Fruit fly (Drosophila melanogaster) whole organism, prepupa: Measurements from ENCODE around the gene teq.

Experiments used
- CG10631 ChIP-seq: fragments of 200-800 bp; sonication (Bioruptor generic); optimal IDR thresholded peaks from 2 replicates; lab custom pipeline; 2016; ENCODE audit warnings: missing biosample characterization, missing genetic modification characterization
- CG10669 ChIP-seq: fragments of 200-800 bp; sonication (Bioruptor generic); optimal IDR thresholded peaks from 3 replicates; lab custom pipeline; 2018; ENCODE audit warnings: missing biosample characterization, mild to moderate bottlenecking, missing genetic modification characterization, moderate library complexity
- CG16779 ChIP-seq: fragments of 200-800 bp; sonication (Bioruptor generic); optimal IDR thresholded peaks from 3 replicates; lab custom pipeline; 2017; ENCODE audit warnings: missing biosample characterization, mild to moderate bottlenecking, missing genetic modification characterization
- CG3032 ChIP-seq: fragments of 200-800 bp; optimal IDR thresholded peaks from 2 replicates; lab custom pipeline; 2019; ENCODE audit warnings: missing biosample characterization, mild to moderate bottlenecking, missing genetic modification characterization, moderate library complexity
- CG31627 ChIP-seq: fragments of 200-800 bp; sonication (Bioruptor generic); optimal IDR thresholded peaks from 3 replicates; lab custom pipeline; 2016; ENCODE audit warnings: missing biosample characterization, missing genetic modification characterization
- CG32006 ChIP-seq: fragments of 200-800 bp; sonication (Bioruptor generic); optimal IDR thresholded peaks from 3 replicates; lab custom pipeline; 2017; ENCODE audit warnings: missing biosample characterization, mild to moderate bottlenecking, missing genetic modification characterization
- CG3919 ChIP-seq: fragments of 200-800 bp; sonication (Bioruptor generic); optimal IDR thresholded peaks from 3 replicates; lab custom pipeline; 2016; ENCODE audit warnings: missing biosample characterization, missing genetic modification characterization
- CG6163 ChIP-seq: fragments of 200-800 bp; sonication (Bioruptor generic); IDR thresholded peaks from 3 replicates; pipeline ENCODE4 v1.3.6; 2022; ENCODE audit warnings: missing biosample characterization, missing genetic modification characterization
- CG6276 ChIP-seq: fragments of 200-800 bp; sonication (Bioruptor generic); optimal IDR thresholded peaks from 2 replicates; lab custom pipeline; 2017; ENCODE audit warnings: missing biosample characterization, mild to moderate bottlenecking, missing genetic modification characterization
- CG6854 ChIP-seq: fragments of 200-800 bp; sonication (Bioruptor generic); optimal IDR thresholded peaks from 2 replicates; lab custom pipeline; 2017; ENCODE audit warnings: missing biosample characterization, mild to moderate bottlenecking, missing genetic modification characterization
- CG7368 ChIP-seq: fragments of 200-800 bp; sonication (Bioruptor generic); optimal IDR thresholded peaks from 3 replicates; lab custom pipeline; 2016; ENCODE audit warnings: missing biosample characterization, missing genetic modification characterization
- Eip75B ChIP-seq: fragments of 200-800 bp; sonication (Bioruptor generic); optimal IDR thresholded peaks from 3 replicates; lab custom pipeline; 2016; ENCODE audit warnings: missing biosample characterization, missing genetic modification characterization
- Eip78C ChIP-seq: fragments of 200-800 bp; sonication (Bioruptor generic); peaks from one replicate; lab custom pipeline; 2016; ENCODE audit warnings: missing biosample characterization, missing genetic modification characterization
- Eip93F ChIP-seq: fragments of 200-800 bp; sonication (Bioruptor generic); optimal IDR thresholded peaks from 2 replicates; lab custom pipeline; 2016; ENCODE audit warnings: missing biosample characterization, mild to moderate bottlenecking, missing genetic modification characterization
- Ets21C ChIP-seq: fragments of 200-800 bp; sonication (Bioruptor generic); optimal IDR thresholded peaks from 3 replicates; lab custom pipeline; 2016; ENCODE audit warnings: missing biosample characterization, missing genetic modification characterization
- Ets96B ChIP-seq: fragments of 200-800 bp; optimal IDR thresholded peaks from 2 replicates; lab custom pipeline; 2019; ENCODE audit warnings: missing biosample characterization, mild to moderate bottlenecking, missing genetic modification characterization, moderate library complexity
- Gug ChIP-seq: fragments of 200-800 bp; sonication (Bioruptor generic); IDR thresholded peaks from 2 replicates; pipeline ENCODE4 v1.3.6; 2022; ENCODE audit warnings: missing biosample characterization, missing genetic modification characterization
- Hr38 ChIP-seq: sonication (Bioruptor generic); optimal IDR thresholded peaks from 2 replicates; lab custom pipeline; 2016; ENCODE audit warnings: missing biosample characterization, missing genetic modification characterization
- Hr4 ChIP-seq: fragments of 200-800 bp; sonication (Bioruptor generic); optimal IDR thresholded peaks from 3 replicates; lab custom pipeline; 2016; ENCODE audit warnings: missing biosample characterization, missing genetic modification characterization
- Lpt ChIP-seq: fragments of 200-800 bp; sonication (Bioruptor generic); optimal IDR thresholded peaks from 3 replicates; lab custom pipeline; 2016; ENCODE audit warnings: missing biosample characterization, missing genetic modification characterization
- Met ChIP-seq: fragments of 200-800 bp; sonication (Bioruptor generic); optimal IDR thresholded peaks from 3 replicates; lab custom pipeline; 2016; ENCODE audit warnings: missing biosample characterization, missing genetic modification characterization
- OdsH ChIP-seq: fragments of 200-800 bp; sonication (Bioruptor generic); optimal IDR thresholded peaks from 3 replicates; lab custom pipeline; 2016; ENCODE audit warnings: missing biosample characterization, missing genetic modification characterization
- Sox14 ChIP-seq: fragments of 200-800 bp; sonication (Bioruptor generic); optimal IDR thresholded peaks from 3 replicates; lab custom pipeline; 2016; ENCODE audit warnings: missing biosample characterization, missing genetic modification characterization
- Sox15 ChIP-seq: fragments of 200-800 bp; sonication (Bioruptor generic); optimal IDR thresholded peaks from 3 replicates; lab custom pipeline; 2016; ENCODE audit warnings: missing biosample characterization, missing genetic modification characterization
- achi ChIP-seq: fragments of 200-800 bp; sonication (Bioruptor generic); optimal IDR thresholded peaks from 3 replicates; lab custom pipeline; 2016; ENCODE audit warnings: missing biosample characterization, missing genetic modification characterization
- acj6 ChIP-seq: fragments of 200-800 bp; sonication (Bioruptor generic); optimal IDR thresholded peaks from 3 replicates; lab custom pipeline; 2016; ENCODE audit warnings: missing biosample characterization, missing genetic modification characterization
- dsx ChIP-seq: fragments of 200-800 bp; optimal IDR thresholded peaks from 3 replicates; lab custom pipeline; 2019; ENCODE audit warnings: missing biosample characterization, mild to moderate bottlenecking, missing genetic modification characterization, moderate library complexity; ENCODE audit not compliant: poor library complexity, severe bottlenecking
- esn ChIP-seq: fragments of 200-800 bp; sonication (Bioruptor generic); optimal IDR thresholded peaks from 2 replicates; lab custom pipeline; 2016; ENCODE audit warnings: missing biosample characterization, mild to moderate bottlenecking, missing genetic modification characterization, moderate library complexity
- fkh ChIP-seq: fragments of 200-800 bp; sonication (Bioruptor generic); optimal IDR thresholded peaks from 3 replicates; lab custom pipeline; 2017; ENCODE audit warnings: missing biosample characterization, mild to moderate bottlenecking, missing genetic modification characterization, moderate library complexity
- pdm3 ChIP-seq: fragments of 200-800 bp; sonication (Bioruptor generic); optimal IDR thresholded peaks from 3 replicates; lab custom pipeline; 2016; ENCODE audit warnings: missing biosample characterization, missing genetic modification characterization
- salr ChIP-seq, 2 experiments: fragments of 200-800 bp; sonication (Bioruptor generic); optimal IDR thresholded peaks; 3 replicates each; lab custom pipeline; 2016 to 2018; ENCODE audit warnings: missing biosample characterization in 2 of 2, missing genetic modification characterization in 2 of 2, mild to moderate bottlenecking in 1 of 2
- spab ChIP-seq: fragments of 200-800 bp; sonication (Bioruptor generic); optimal IDR thresholded peaks from 2 replicates; lab custom pipeline; 2017; ENCODE audit warnings: missing biosample characterization, mild to moderate bottlenecking, missing genetic modification characterization, missing genetic modification reagents
- ss ChIP-seq, 2 experiments: fragments of 200-800 bp; sonication (Bioruptor generic); optimal IDR thresholded peaks; 2 replicates in 1 of 2; 3 replicates in 1 of 2; lab custom pipeline; 2017 to 2018; ENCODE audit warnings: mild to moderate bottlenecking in 2 of 2, missing biosample characterization in 2 of 2, missing genetic modification characterization in 2 of 2, moderate library complexity in 1 of 2
- svp ChIP-seq: fragments of 200-800 bp; sonication (Bioruptor generic); peaks from one replicate; lab custom pipeline; 2016; ENCODE audit warnings: missing biosample characterization, missing genetic modification characterization
- topi ChIP-seq: fragments of 200-800 bp; sonication (Bioruptor generic); optimal IDR thresholded peaks from 3 replicates; lab custom pipeline; 2016; ENCODE audit warnings: missing biosample characterization, missing genetic modification characterization
- vri ChIP-seq: fragments of 200-800 bp; sonication (Bioruptor generic); optimal IDR thresholded peaks from 3 replicates; lab custom pipeline; 2016; ENCODE audit warnings: missing biosample characterization, mild to moderate bottlenecking, missing genetic modification characterization

teq gene

dm6 chr3L:9074285-9074684 is at the start of gene teq:
Gene teq (plus strand): TSS chr3L:9074643.
- TF ChIP-seq fkh (GFP tag; lab: Kevin White, UChicago) (peak; percentile 6), Eip93F (GFP tag; lab: Kevin White, UChicago) (no peak), svp (GFP tag; lab: Kevin White, UChicago) (peak; percentile 81)

dm6 chr3L:9024741-9025140 is 49.7 kb upstream of the teq start:
- TF ChIP-seq CG6854 = no peak
- TF ChIP-seq Hr4 (GFP tag; lab: Kevin White, UChicago) = no peak
- no peak for TF ChIP-seq CG3032 (tag; lab: Kevin White, UChicago)
- TF ChIP-seq salr (GFP tag; optimal IDR thresholded peaks at IDR 0.05; lab: Kevin White, UChicago) = no peak
- no peak for TF ChIP-seq CG10631
- peak; percentile 76 for TF ChIP-seq fkh (GFP tag; lab: Kevin White, UChicago)
- no peak for TF ChIP-seq esn (GFP tag; lab: Kevin White, UChicago)
- TF ChIP-seq spab (GFP tag; lab: Kevin White, UChicago) = no peak
- TF ChIP-seq CG32006 (GFP tag; lab: Kevin White, UChicago) = no peak

- no peak for TF ChIP-seq Sox14 (GFP tag; lab: Kevin White, UChicago)
Observed at dm6 chr3L:9025178-9025577, 49.3 kb upstream of the teq start.

- TF ChIP-seq topi (GFP tag; lab: Kevin White, UChicago) (no peak), CG6276 (GFP tag; lab: Kevin White, UChicago) (no peak), CG31627 (no peak), Met (GFP tag; lab: Kevin White, UChicago) (no peak), Sox15 (GFP tag; lab: Kevin White, UChicago) (no peak), acj6 (peak; percentile 8), Eip75B (GFP tag; lab: Kevin White, UChicago) (peak; percentile 13), OdsH (GFP tag; lab: Kevin White, UChicago) (peak; percentile 22), CG7368 (GFP tag; lab: Kevin White, UChicago) (no peak), CG3919 (GFP tag; lab: Kevin White, UChicago) (peak; percentile 33), Lpt (GFP tag; lab: Kevin White, UChicago) (no peak), dsx (GFP tag; lab: Kevin White, UChicago) (peak; percentile 5), CG3032 (tag; lab: Kevin White, UChicago) (peak; percentile 10), salr (GFP tag; optimal IDR thresholded peaks at IDR 0.05; lab: Kevin White, UChicago) (no peak), fkh (GFP tag; lab: Kevin White, UChicago) (no peak), pdm3 (GFP tag; lab: Kevin White, UChicago) (peak; percentile 16), CG10631 (peak; percentile 11), CG6163 (peak; percentile 55; the same call in 2 of the 3 replicates), CG32006 (GFP tag; lab: Kevin White, UChicago) (peak; percentile 4), achi (GFP tag; lab: Kevin White, UChicago) (no peak), Eip78C (peak; percentile 82), spab (GFP tag; lab: Kevin White, UChicago) (no peak), Hr38 (no peak), CG16779 (tag; lab: Kevin White, UChicago) (no peak), ss (GFP tag; optimal IDR thresholded peaks at IDR 0.05; lab: Kevin White, UChicago) (peak in 1 of 2 experiments; percentile 31), vri (GFP tag; lab: Kevin White, UChicago) (no peak), Hr4 (GFP tag; lab: Kevin White, UChicago) (no peak), CG10669 (GFP tag; lab: Kevin White, UChicago) (peak; percentile 11), Gug (GFP tag; lab: Robert Waterston, UW) (no peak), Ets96B (tag; lab: Kevin White, UChicago) (peak; percentile 15), svp (GFP tag; lab: Kevin White, UChicago) (no peak), Ets21C (GFP tag; lab: Kevin White, UChicago) (no peak)
- TF ChIP-seq, all 60 proteins: peak for 14
Observed at dm6 chr3L:9025680-9026079, 48.8 kb upstream of the teq start.
